Fruit fly (Drosophila melanogaster) whole organism, wandering third instar larva: ENCODE measurements around the gene lectin-21Cb.
A peak's percentile ranks its signal among the peaks of the same experiment; 100 is the strongest.

Experiments
- Abd-B ChIP-seq: fragments of >200 bp; optimal IDR thresholded peaks from 2 replicates; lab custom pipeline; 2017; ENCODE audit warnings: missing biosample characterization, missing genetic modification characterization
- CG32264 ChIP-seq: fragments of 200-800 bp; sonication (Bioruptor generic); optimal IDR thresholded peaks from 2 replicates; lab custom pipeline; 2016; ENCODE audit warnings: missing biosample characterization, missing genetic modification characterization
- CG9705 ChIP-seq: fragments of 200-800 bp; sonication (Bioruptor generic); optimal IDR thresholded peaks from 2 replicates; lab custom pipeline; 2018; ENCODE audit warnings: missing biosample characterization, mild to moderate bottlenecking, missing genetic modification characterization
- CrebA ChIP-seq: fragments of 200-800 bp; sonication (Bioruptor generic); optimal IDR thresholded peaks from 2 replicates; lab custom pipeline; 2016; ENCODE audit warnings: missing biosample characterization, mild to moderate bottlenecking, missing genetic modification characterization, borderline replicate concordance
- Dfd ChIP-seq: fragments of >200 bp; optimal IDR thresholded peaks from 2 replicates; lab custom pipeline; 2017; ENCODE audit warnings: missing biosample characterization, missing genetic modification characterization
- Dif ChIP-seq: fragments of 200-275, 200-300 bp; sonication (Bioruptor generic); optimal IDR thresholded peaks from 2 replicates; lab custom pipeline; 2018; ENCODE audit warnings: missing biosample characterization, missing genetic modification characterization; ENCODE audit not compliant: partially characterized antibody
- GATAd ChIP-seq: sonication (Bioruptor generic); optimal IDR thresholded peaks from 2 replicates; lab custom pipeline; 2016; ENCODE audit warnings: missing biosample characterization, missing genetic modification characterization
- HLH106 ChIP-seq: fragments of 200-800 bp; optimal IDR thresholded peaks from 3 replicates; lab custom pipeline; 2019; ENCODE audit warnings: missing biosample characterization, mild to moderate bottlenecking, missing genetic modification characterization, moderate library complexity
- Hnf4 ChIP-seq: fragments of 200-800 bp; sonication (Bioruptor generic); optimal IDR thresholded peaks from 2 replicates; lab custom pipeline; 2016; ENCODE audit warnings: missing biosample characterization, mild to moderate bottlenecking, missing genetic modification characterization
- Hr78 ChIP-seq: fragments of >200 bp; optimal IDR thresholded peaks from 2 replicates; lab custom pipeline; 2017; ENCODE audit warnings: missing biosample characterization, missing genetic modification characterization
- Hr83 ChIP-seq: fragments of 200-300 bp; sonication (Bioruptor generic); optimal IDR thresholded peaks from 2 replicates; lab custom pipeline; 2016; ENCODE audit warnings: missing biosample characterization, mild to moderate bottlenecking, missing genetic modification characterization, moderate library complexity; ENCODE audit not compliant: poor library complexity, severe bottlenecking
- Jra ChIP-seq: sonication (Bioruptor generic); optimal IDR thresholded peaks from 2 replicates; lab custom pipeline; 2016; ENCODE audit warnings: missing biosample characterization, missing genetic modification characterization
- Mio ChIP-seq: sonication (Bioruptor generic); optimal IDR thresholded peaks from 2 replicates; lab custom pipeline; 2016; ENCODE audit warnings: missing biosample characterization, missing genetic modification characterization
- Myc ChIP-seq: fragments of >200 bp; optimal IDR thresholded peaks from 2 replicates; lab custom pipeline; 2017
- N ChIP-seq: fragments of >200 bp; optimal IDR thresholded peaks from 2 replicates; lab custom pipeline; 2018; ENCODE audit warnings: missing biosample characterization, missing external identifiers, missing genetic modification characterization
- OdsH ChIP-seq: fragments of 200-800 bp; sonication (Bioruptor generic); optimal IDR thresholded peaks from 2 replicates; lab custom pipeline; 2016; ENCODE audit warnings: missing biosample characterization, mild to moderate bottlenecking, missing genetic modification characterization
- Rel ChIP-seq, 2 experiments: fragments of 200-800 bp; sonication (Bioruptor generic) in 1 of 2; optimal IDR thresholded peaks; 2 replicates in 1 of 2; 3 replicates in 1 of 2; lab custom pipeline; 2016 to 2019; ENCODE audit warnings: mild to moderate bottlenecking in 2 of 2, missing biosample characterization in 2 of 2, missing genetic modification characterization in 2 of 2, moderate library complexity in 1 of 2
- Sp1 ChIP-seq: fragments of 200-800 bp; sonication (Bioruptor generic); optimal IDR thresholded peaks from 3 replicates; lab custom pipeline; 2019; ENCODE audit warnings: missing biosample characterization, mild to moderate bottlenecking, missing genetic modification characterization, moderate library complexity
- Vsx2 ChIP-seq: fragments of 200-300, 225-300 bp; sonication (Bioruptor generic); optimal IDR thresholded peaks from 2 replicates; lab custom pipeline; 2018; ENCODE audit warnings: missing biosample characterization, missing genetic modification characterization; ENCODE audit not compliant: partially characterized antibody
- br ChIP-seq: fragments of 200-800 bp; sonication (Bioruptor generic); optimal IDR thresholded peaks from 2 replicates; lab custom pipeline; 2016; ENCODE audit warnings: missing biosample characterization, missing genetic modification characterization
- brk ChIP-seq: fragments of 200-800 bp; sonication (Bioruptor generic); optimal IDR thresholded peaks from 2 replicates; lab custom pipeline; 2016; ENCODE audit warnings: missing biosample characterization, mild to moderate bottlenecking, missing genetic modification characterization
- dl ChIP-seq, 2 experiments: fragments of 175-275, 200-275 bp in 1 of 2; fragments of 200-275 bp in 1 of 2; sonication (Bioruptor generic); optimal IDR thresholded peaks; lab custom pipeline; 2018; ENCODE audit warnings: mild to moderate bottlenecking in 2 of 2, missing biosample characterization in 2 of 2, missing genetic modification characterization in 2 of 2, moderate library complexity in 2 of 2; ENCODE audit not compliant: partially characterized antibody in 2 of 2, insufficient read depth in 1 of 2
- dmrt93B ChIP-seq: fragments of 200-800 bp; sonication (Bioruptor generic); optimal IDR thresholded peaks from 2 replicates; lab custom pipeline; 2018; ENCODE audit warnings: missing biosample characterization, mild to moderate bottlenecking, missing genetic modification characterization
- dsf ChIP-seq: sonication (Bioruptor generic); optimal IDR thresholded peaks from 2 replicates; lab custom pipeline; 2016; ENCODE audit warnings: missing biosample characterization, missing genetic modification characterization, borderline replicate concordance
- ey ChIP-seq: fragments of 200-800 bp; sonication (Bioruptor generic); optimal IDR thresholded peaks from 2 replicates; lab custom pipeline; 2016; ENCODE audit warnings: missing biosample characterization, missing genetic modification characterization
- foxo ChIP-seq, 2 experiments: fragments of 200-800 bp; sonication (Bioruptor generic); optimal IDR thresholded peaks; 2 replicates in 1 of 2; 3 replicates in 1 of 2; lab custom pipeline; 2016 to 2017; ENCODE audit warnings: missing biosample characterization in 2 of 2, missing genetic modification characterization in 2 of 2
- fru ChIP-seq: fragments of 200-800 bp; sonication (Bioruptor generic); optimal IDR thresholded peaks from 3 replicates; lab custom pipeline; 2016; ENCODE audit warnings: missing biosample characterization, mild to moderate bottlenecking, missing genetic modification characterization
- h ChIP-seq: fragments of 200-800 bp; sonication (Bioruptor generic); optimal IDR thresholded peaks from 3 replicates; lab custom pipeline; 2016; ENCODE audit warnings: missing biosample characterization, mild to moderate bottlenecking, missing genetic modification characterization
- jim ChIP-seq: fragments of 175-275, 200-325 bp; sonication (Bioruptor generic); optimal IDR thresholded peaks from 2 replicates; lab custom pipeline; 2016; ENCODE audit warnings: missing biosample characterization, mild to moderate bottlenecking, missing genetic modification characterization
- lola ChIP-seq: fragments of >200 bp; optimal IDR thresholded peaks from 2 replicates; lab custom pipeline; 2017; ENCODE audit warnings: missing biosample characterization, missing genetic modification characterization
- pan ChIP-seq: fragments of >200 bp; optimal IDR thresholded peaks from 2 replicates; lab custom pipeline; 2017
- psq ChIP-seq: fragments of 200-800 bp; sonication (Bioruptor generic); optimal IDR thresholded peaks from 3 replicates; lab custom pipeline; 2017; ENCODE audit warnings: missing biosample characterization, mild to moderate bottlenecking, missing genetic modification characterization, moderate library complexity
- rgr ChIP-seq: fragments of 200-800 bp; sonication (Bioruptor generic); optimal IDR thresholded peaks from 3 replicates; lab custom pipeline; 2016; ENCODE audit warnings: missing biosample characterization, mild to moderate bottlenecking, missing genetic modification characterization
- sage ChIP-seq: fragments of 200-800 bp; sonication (Bioruptor generic); optimal IDR thresholded peaks from 2 replicates; lab custom pipeline; 2016; ENCODE audit warnings: missing biosample characterization, mild to moderate bottlenecking, missing genetic modification characterization
- sv ChIP-seq: fragments of 200-800 bp; sonication (Bioruptor generic); optimal IDR thresholded peaks from 3 replicates; lab custom pipeline; 2016; ENCODE audit warnings: missing biosample characterization, missing genetic modification characterization
- tai ChIP-seq: sonication (Bioruptor generic); optimal IDR thresholded peaks from 2 replicates; lab custom pipeline; 2016; ENCODE audit warnings: missing biosample characterization, missing genetic modification characterization
- usp ChIP-seq: fragments of >200 bp; optimal IDR thresholded peaks from 2 replicates; lab custom pipeline; 2017; ENCODE audit warnings: missing biosample characterization, missing genetic modification characterization
- woc ChIP-seq: sonication (Bioruptor generic); optimal IDR thresholded peaks from 2 replicates; lab custom pipeline; 2016; ENCODE audit warnings: missing biosample characterization, mild to moderate bottlenecking, missing genetic modification characterization

Gene lectin-21Cb

DNA sequence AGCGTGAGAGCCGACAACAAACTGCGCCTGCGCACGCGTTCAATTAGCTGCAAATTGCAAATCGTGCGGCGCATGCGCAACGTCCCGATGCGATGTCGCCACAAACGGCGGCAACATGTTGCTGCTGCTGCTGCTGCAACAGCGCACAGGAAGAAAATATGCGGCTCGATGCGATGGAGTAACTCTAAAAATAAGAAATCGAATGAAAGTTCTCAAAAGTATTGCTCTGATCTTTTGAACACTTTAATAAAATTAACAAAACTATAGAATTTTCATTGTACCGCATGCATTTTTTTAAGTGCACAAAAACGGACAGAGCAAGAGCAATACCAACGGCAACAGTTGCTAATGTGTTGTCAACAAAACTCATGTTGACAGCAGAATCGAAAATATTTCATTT is 14.8 kb downstream of the lectin-21Cb start:
- TF ChIP-seq sage (GFP tag; lab: Kevin White, UChicago): no peak
- no peak for TF ChIP-seq N (GFP tag; lab: Kevin White, UChicago)
- peak; percentile 79 for TF ChIP-seq OdsH
- peak; percentile 85 for TF ChIP-seq HLH106
- TF ChIP-seq h (GFP tag; lab: Kevin White, UChicago): peak; percentile 70
- no peak for TF ChIP-seq sv (GFP tag; lab: Kevin White, UChicago)
- TF ChIP-seq dsf: no peak
- no peak for TF ChIP-seq lola (GFP tag; lab: Kevin White, UChicago)
- TF ChIP-seq Dfd (GFP tag; lab: Kevin White, UChicago): no peak
- TF ChIP-seq Abd-B: no peak
- peak; percentile 63 for TF ChIP-seq fru (GFP tag; lab: Kevin White, UChicago)
- TF ChIP-seq Rel (GFP tag; optimal IDR thresholded peaks at IDR 0.05; lab: Kevin White, UChicago): no peak
- TF ChIP-seq Rel (tag; optimal IDR thresholded peaks at IDR 0.05; lab: Kevin White, UChicago): no peak
- TF ChIP-seq Mio (GFP tag; lab: Kevin White, UChicago): no peak
- peak; percentile 28 for TF ChIP-seq CG32264 (GFP tag; lab: Kevin White, UChicago)
- peak; percentile 59 for TF ChIP-seq ey
- TF ChIP-seq usp (GFP tag; lab: Kevin White, UChicago): no peak
- TF ChIP-seq dmrt93B (GFP tag; lab: Kevin White, UChicago): peak; percentile 64
- TF ChIP-seq Dif: no peak
- peak; percentile 79 for TF ChIP-seq Sp1
- TF ChIP-seq brk (GFP tag; lab: Kevin White, UChicago): peak; percentile 42
- TF ChIP-seq rgr (GFP tag; lab: Kevin White, UChicago): peak; percentile 70
- TF ChIP-seq Myc (lab: Kevin White, UChicago): no peak
- TF ChIP-seq CG9705 (GFP tag; lab: Kevin White, UChicago): peak; percentile 57
- TF ChIP-seq Hr78 (GFP tag; lab: Kevin White, UChicago): no peak
- TF ChIP-seq dl (GFP tag; optimal IDR thresholded peaks at IDR 0.05; lab: Kevin White, UChicago; ENCODE audit: insufficient read depth in 1 of 2, partially characterized antibody in 2 of 2): no peak
- no peak for TF ChIP-seq Hr83 (GFP tag; lab: Kevin White, UChicago)
- TF ChIP-seq woc (GFP tag; lab: Kevin White, UChicago): peak; percentile 37
- TF ChIP-seq Hnf4 (GFP tag; lab: Kevin White, UChicago): peak; percentile 69
- no peak for TF ChIP-seq pan (lab: Kevin White, UChicago)
- TF ChIP-seq br (GFP tag; lab: Kevin White, UChicago): peak; percentile 74
- no peak for TF ChIP-seq CrebA (GFP tag; lab: Kevin White, UChicago)
- TF ChIP-seq GATAd: no peak
- TF ChIP-seq jim (GFP tag; lab: Kevin White, UChicago): no peak
- TF ChIP-seq psq (GFP tag; lab: Kevin White, UChicago): peak; percentile 55
- TF ChIP-seq Vsx2: no peak
- peak in 1 of 2 experiments; percentile 67 for TF ChIP-seq foxo (GFP tag; optimal IDR thresholded peaks at IDR 0.05; lab: Kevin White, UChicago)
- peak; percentile 65 for TF ChIP-seq tai (GFP tag; lab: Kevin White, UChicago)
- TF ChIP-seq Jra (GFP tag; lab: Kevin White, UChicago): peak; percentile 39

DNA sequence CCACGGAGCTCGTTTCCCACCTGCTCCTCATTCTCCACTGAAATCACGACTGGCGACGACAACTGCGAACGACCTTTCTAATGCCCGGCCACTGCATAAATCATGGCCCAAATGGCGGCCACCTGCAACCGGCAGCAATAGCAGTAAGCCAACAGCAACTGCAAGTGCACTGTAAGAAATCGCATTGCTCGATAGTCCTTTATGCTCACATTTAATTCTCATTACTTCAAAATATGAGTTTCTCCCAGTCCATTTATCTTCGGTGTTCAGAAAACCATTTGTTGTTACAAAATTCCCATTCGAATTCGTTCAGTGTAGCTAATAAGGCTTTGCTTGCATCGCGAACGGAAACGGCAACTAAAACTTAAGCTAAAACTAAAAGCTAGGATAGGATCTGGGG is 16.9 kb downstream of the lectin-21Cb start:
- no peak for TF ChIP-seq usp (GFP tag; lab: Kevin White, UChicago)
- no peak for TF ChIP-seq Hr78 (GFP tag; lab: Kevin White, UChicago)
- no peak for TF ChIP-seq Hr83 (GFP tag; lab: Kevin White, UChicago)
- TF ChIP-seq tai (GFP tag; lab: Kevin White, UChicago): no peak
- TF ChIP-seq CG9705 (GFP tag; lab: Kevin White, UChicago): no peak
- TF ChIP-seq Myc (lab: Kevin White, UChicago): no peak
- no peak for TF ChIP-seq sv (GFP tag; lab: Kevin White, UChicago)
- no peak for TF ChIP-seq psq (GFP tag; lab: Kevin White, UChicago)
- no peak for TF ChIP-seq dsf
- no peak for TF ChIP-seq lola (GFP tag; lab: Kevin White, UChicago)
- no peak for TF ChIP-seq dl (GFP tag; optimal IDR thresholded peaks at IDR 0.05; lab: Kevin White, UChicago; ENCODE audit: insufficient read depth in 1 of 2, partially characterized antibody in 2 of 2)
- TF ChIP-seq h (GFP tag; lab: Kevin White, UChicago): no peak
- TF ChIP-seq dmrt93B (GFP tag; lab: Kevin White, UChicago): no peak
- no peak for TF ChIP-seq fru (GFP tag; lab: Kevin White, UChicago)
- no peak for TF ChIP-seq OdsH
- TF ChIP-seq jim (GFP tag; lab: Kevin White, UChicago): no peak
